Fruit fly (Drosophila melanogaster) whole organism, embryonic: ENCODE measurements around the gene CG12009.

ENCODE experiments used
- ATbp ChIP-seq: fragments of 200-800 bp; sonication (Bioruptor generic); optimal IDR thresholded peaks from 2 replicates; lab custom pipeline; 2017; ENCODE audit warnings: missing biosample characterization, mild to moderate bottlenecking, missing genetic modification characterization, missing genetic modification reagents
- Ada2b ChIP-seq: fragments of 200-800 bp; sonication (Bioruptor generic); IDR thresholded peaks from 2 replicates; pipeline ENCODE4 v1.3.6; 2022; ENCODE audit warnings: missing biosample characterization, missing genetic modification characterization
- CG10654 ChIP-seq: fragments of 200-800 bp; sonication (Bioruptor generic); optimal IDR thresholded peaks from 2 replicates; lab custom pipeline; 2016; ENCODE audit warnings: missing biosample characterization, missing genetic modification characterization
- CG12299 ChIP-seq: fragments of 200-800 bp; sonication (Bioruptor generic); optimal IDR thresholded peaks from 2 replicates; lab custom pipeline; 2018; ENCODE audit warnings: missing biosample characterization, mild to moderate bottlenecking, missing genetic modification characterization
- CG1233 ChIP-seq: fragments of 200-800 bp; sonication (Bioruptor generic); optimal IDR thresholded peaks from 4 replicates; lab custom pipeline; 2018; ENCODE audit warnings: missing biosample characterization, mild to moderate bottlenecking, missing genetic modification characterization
- CG14860 ChIP-seq: fragments of 200-800 bp; sonication (Bioruptor generic); IDR thresholded peaks from 3 replicates; pipeline ENCODE4 v1.3.6; 2022; ENCODE audit warnings: missing biosample characterization, missing genetic modification characterization; ENCODE audit not compliant: partially characterized antibody
- CG17328 ChIP-seq: fragments of 200-800 bp; sonication (Bioruptor generic); IDR thresholded peaks from 2 replicates; pipeline ENCODE4 v1.3.6; 2022; ENCODE audit warnings: missing biosample characterization, missing genetic modification characterization
- CG17568 ChIP-seq: fragments of 200-800 bp; sonication (Bioruptor generic); optimal IDR thresholded peaks from 2 replicates; lab custom pipeline; 2018; ENCODE audit warnings: missing biosample characterization, mild to moderate bottlenecking, missing genetic modification characterization, moderate library complexity
- CG17912 ChIP-seq: fragments of 200-800 bp; sonication (Bioruptor generic); optimal IDR thresholded peaks from 2 replicates; lab custom pipeline; 2018; ENCODE audit warnings: missing biosample characterization, mild to moderate bottlenecking, missing genetic modification characterization
- CG1832 ChIP-seq: fragments of 200-800 bp; sonication (Bioruptor generic); optimal IDR thresholded peaks from 2 replicates; lab custom pipeline; 2017; ENCODE audit warnings: missing biosample characterization, mild to moderate bottlenecking, missing genetic modification characterization, inconsistent platforms
- CG2120 ChIP-seq: fragments of 200-800 bp; sonication (Bioruptor generic); optimal IDR thresholded peaks from 3 replicates; lab custom pipeline; 2016; ENCODE audit warnings: missing biosample characterization, missing genetic modification characterization
- CG2712 ChIP-seq: fragments of 200-800 bp; optimal IDR thresholded peaks from 3 replicates; lab custom pipeline; 2019; ENCODE audit warnings: missing biosample characterization, mild to moderate bottlenecking, missing genetic modification characterization, moderate library complexity
- CG32767 ChIP-seq: fragments of 200-800 bp; sonication (Bioruptor generic); IDR thresholded peaks from 2 replicates; pipeline ENCODE4 v1.3.6; 2022; ENCODE audit warnings: missing biosample characterization, missing genetic modification characterization
- CG3281 ChIP-seq: fragments of 200-800 bp; sonication (Bioruptor generic); optimal IDR thresholded peaks from 3 replicates; lab custom pipeline; 2017; ENCODE audit warnings: missing biosample characterization, mild to moderate bottlenecking, missing genetic modification characterization
- CG3838 ChIP-seq: fragments of 200-800 bp; sonication (Bioruptor generic); optimal IDR thresholded peaks from 3 replicates; lab custom pipeline; 2016; ENCODE audit warnings: missing biosample characterization, missing genetic modification characterization
- CG4328 ChIP-seq: fragments of 200-800 bp; sonication (Bioruptor generic); optimal IDR thresholded peaks from 3 replicates; lab custom pipeline; 2017; ENCODE audit warnings: missing biosample characterization, missing genetic modification reagents, missing genetic modification characterization
- CG6254 ChIP-seq: fragments of 200-800 bp; sonication (Bioruptor generic); optimal IDR thresholded peaks from 3 replicates; lab custom pipeline; 2017; ENCODE audit warnings: mild to moderate bottlenecking, missing biosample characterization, missing genetic modification reagents, missing genetic modification characterization
- CG6272 ChIP-seq: fragments of 200-800 bp; sonication (Bioruptor generic); IDR thresholded peaks from 2 replicates; pipeline ENCODE4 v1.3.6; 2022; ENCODE audit warnings: missing biosample characterization, missing genetic modification characterization
- CG7271 ChIP-seq: fragments of 200-800 bp; sonication (Bioruptor generic); optimal IDR thresholded peaks from 2 replicates; lab custom pipeline; 2018; ENCODE audit warnings: missing biosample characterization, mild to moderate bottlenecking, missing genetic modification characterization, moderate library complexity
- CG9727 ChIP-seq: fragments of 200-800 bp; sonication (Bioruptor generic); optimal IDR thresholded peaks from 3 replicates; lab custom pipeline; 2017; ENCODE audit warnings: missing biosample characterization, mild to moderate bottlenecking, missing genetic modification characterization
- CkIIα-i1 ChIP-seq: fragments of 200-800 bp; sonication (Bioruptor generic); IDR thresholded peaks from 2 replicates; pipeline ENCODE4 v1.3.6; 2022; ENCODE audit warnings: missing biosample characterization, missing genetic modification characterization
- Doc3 ChIP-seq: fragments of 200-800 bp; sonication (Bioruptor generic); IDR thresholded peaks from 3 replicates; pipeline ENCODE4 v1.3.6; 2022; ENCODE audit warnings: missing biosample characterization, missing genetic modification characterization; ENCODE audit not compliant: partially characterized antibody
- E2f1 ChIP-seq: fragments of 200-800 bp; sonication (Bioruptor generic); IDR thresholded peaks from 2 replicates; pipeline ENCODE4 v1.3.6; 2022; ENCODE audit warnings: missing biosample characterization, missing genetic modification characterization
- Ets97D ChIP-seq: fragments of 200-800 bp; sonication (Bioruptor generic); optimal IDR thresholded peaks from 3 replicates; lab custom pipeline; 2016; ENCODE audit warnings: missing biosample characterization, missing genetic modification characterization
- Gsc ChIP-seq: fragments of 200-800 bp; sonication (Bioruptor generic); IDR thresholded peaks from 2 replicates; pipeline ENCODE4 v1.3.6; 2022; ENCODE audit warnings: missing biosample characterization, missing genetic modification characterization
- HLH54F ChIP-seq: fragments of 200-800 bp; sonication (Bioruptor generic); optimal IDR thresholded peaks from 3 replicates; lab custom pipeline; 2016; ENCODE audit warnings: missing biosample characterization, missing genetic modification characterization
- Hr3 ChIP-seq: fragments of 200-800 bp; sonication (Bioruptor generic); optimal IDR thresholded peaks from 3 replicates; lab custom pipeline; 2016; ENCODE audit warnings: missing biosample characterization, missing genetic modification characterization
- Hr39 ChIP-seq: fragments of >200 bp; optimal IDR thresholded peaks from 2 replicates; lab custom pipeline; 2017
- Myb ChIP-seq: fragments of 200-800 bp; sonication (Bioruptor generic); optimal IDR thresholded peaks from 2 replicates; lab custom pipeline; 2016; ENCODE audit warnings: missing biosample characterization, missing genetic modification characterization
- NC2β ChIP-seq: fragments of 200-800 bp; sonication (Bioruptor generic); optimal IDR thresholded peaks from 2 replicates; lab custom pipeline; 2016; ENCODE audit warnings: missing biosample characterization, missing genetic modification characterization
- NFAT ChIP-seq: fragments of 200-800 bp; sonication (Bioruptor generic); IDR thresholded peaks from 2 replicates; pipeline ENCODE4 v1.3.6; 2022; ENCODE audit warnings: missing biosample characterization, missing genetic modification characterization
- Opbp ChIP-seq: fragments of 200-800 bp; sonication (Bioruptor generic); IDR thresholded peaks from 3 replicates; pipeline ENCODE4 v1.3.6; 2022; ENCODE audit warnings: missing biosample characterization, missing genetic modification characterization; ENCODE audit not compliant: partially characterized antibody
- Poxn ChIP-seq: fragments of 200-800 bp; sonication (Bioruptor generic); IDR thresholded peaks from 2 replicates; pipeline ENCODE4 v1.3.6; 2022; ENCODE audit warnings: missing biosample characterization, missing genetic modification characterization
- Ptx1 ChIP-seq: fragments of 200-800 bp; sonication (Bioruptor generic); IDR thresholded peaks from 2 replicates; pipeline ENCODE4 v1.3.6; 2022; ENCODE audit warnings: missing biosample characterization, missing genetic modification characterization
- Rfx ChIP-seq: fragments of 200-800 bp; sonication (Bioruptor generic); IDR thresholded peaks from 2 replicates; pipeline ENCODE4 v1.3.6; 2022; ENCODE audit warnings: missing biosample characterization, missing genetic modification characterization
- Side ChIP-seq: fragments of 200-800 bp; sonication (Bioruptor generic); optimal IDR thresholded peaks from 2 replicates; lab custom pipeline; 2016; ENCODE audit warnings: missing biosample characterization, missing genetic modification characterization
- Stat92E ChIP-seq, 3 experiments: fragments of >200 bp in 2 of 3; fragments of 200-800 bp in 1 of 3; sonication (Bioruptor generic) in 1 of 3; optimal IDR thresholded peaks; 2 replicates each; lab custom pipeline; 2017 to 2019; ENCODE audit warnings: missing biosample characterization in 3 of 3, missing genetic modification characterization in 3 of 3, mild to moderate bottlenecking in 1 of 3, moderate library complexity in 1 of 3
- Vsx1 ChIP-seq: fragments of 200-800 bp; sonication (Bioruptor generic); optimal IDR thresholded peaks from 2 replicates; lab custom pipeline; 2017; ENCODE audit warnings: missing biosample characterization, mild to moderate bottlenecking, missing genetic modification characterization, missing genetic modification reagents
- chm ChIP-seq: fragments of 200-800 bp; sonication (Bioruptor generic); IDR thresholded peaks from 2 replicates; pipeline ENCODE4 v1.3.6; 2022; ENCODE audit warnings: missing biosample characterization, missing genetic modification characterization
- fu2 ChIP-seq: fragments of 200-800 bp; sonication (Bioruptor generic); optimal IDR thresholded peaks from 2 replicates; lab custom pipeline; 2016; ENCODE audit warnings: missing biosample characterization, missing genetic modification characterization
- hkb ChIP-seq, 2 experiments: fragments of 200-800 bp in 1 of 2; fragments of >200 bp in 1 of 2; sonication (Bioruptor generic) in 1 of 2; IDR thresholded peaks in 1 of 2; optimal IDR thresholded peaks in 1 of 2; 2 replicates each; pipeline versions ENCODE4 v1.3.6 to Lab custom; 2017 to 2022; ENCODE audit warnings: missing biosample characterization in 1 of 2, missing genetic modification characterization in 1 of 2
- hth ChIP-seq: fragments of >200 bp; optimal IDR thresholded peaks from 2 replicates; lab custom pipeline; 2017; ENCODE audit warnings: inconsistent platforms
- jigr1 ChIP-seq: fragments of 200-800 bp; sonication (Bioruptor generic); IDR thresholded peaks from 3 replicates; pipeline ENCODE4 v1.3.6; 2022; ENCODE audit warnings: missing biosample characterization, missing genetic modification characterization
- lmd ChIP-seq: fragments of 200-800 bp; sonication (Bioruptor generic); IDR thresholded peaks from 2 replicates; pipeline ENCODE4 v1.3.6; 2022; ENCODE audit warnings: missing biosample characterization, missing genetic modification characterization
- maf-S ChIP-seq: fragments of 200-800 bp; sonication (Bioruptor generic); optimal IDR thresholded peaks from 2 replicates; lab custom pipeline; 2016; ENCODE audit warnings: missing biosample characterization, missing genetic modification characterization
- run ChIP-seq: fragments of 200-800 bp; sonication (Bioruptor generic); optimal IDR thresholded peaks from 3 replicates; lab custom pipeline; 2018; ENCODE audit warnings: missing biosample characterization, mild to moderate bottlenecking, missing genetic modification characterization
- scrt ChIP-seq: fragments of 200-800 bp; sonication (Bioruptor generic); optimal IDR thresholded peaks from 2 replicates; lab custom pipeline; 2018; ENCODE audit warnings: missing biosample characterization, mild to moderate bottlenecking, missing genetic modification characterization, moderate library complexity
- seq ChIP-seq: fragments of 200-800 bp; sonication (Bioruptor generic); IDR thresholded peaks from 2 replicates; pipeline ENCODE4 v1.3.6; 2022; ENCODE audit warnings: missing biosample characterization, missing genetic modification characterization
- sug ChIP-seq: fragments of 200-800 bp; optimal IDR thresholded peaks from 2 replicates; lab custom pipeline; 2019; ENCODE audit warnings: missing biosample characterization, mild to moderate bottlenecking, missing genetic modification characterization, moderate library complexity
- wdn ChIP-seq: fragments of 200-800 bp; sonication (Bioruptor generic); IDR thresholded peaks from 2 replicates; pipeline ENCODE4 v1.3.6; 2022; ENCODE audit warnings: missing biosample characterization, missing genetic modification characterization
- z ChIP-seq: fragments of 200-800 bp; sonication (Bioruptor generic); IDR thresholded peaks from 3 replicates; pipeline ENCODE4 v1.3.6; 2022; ENCODE audit warnings: missing biosample characterization, missing genetic modification characterization

CG12009 gene

DNA sequence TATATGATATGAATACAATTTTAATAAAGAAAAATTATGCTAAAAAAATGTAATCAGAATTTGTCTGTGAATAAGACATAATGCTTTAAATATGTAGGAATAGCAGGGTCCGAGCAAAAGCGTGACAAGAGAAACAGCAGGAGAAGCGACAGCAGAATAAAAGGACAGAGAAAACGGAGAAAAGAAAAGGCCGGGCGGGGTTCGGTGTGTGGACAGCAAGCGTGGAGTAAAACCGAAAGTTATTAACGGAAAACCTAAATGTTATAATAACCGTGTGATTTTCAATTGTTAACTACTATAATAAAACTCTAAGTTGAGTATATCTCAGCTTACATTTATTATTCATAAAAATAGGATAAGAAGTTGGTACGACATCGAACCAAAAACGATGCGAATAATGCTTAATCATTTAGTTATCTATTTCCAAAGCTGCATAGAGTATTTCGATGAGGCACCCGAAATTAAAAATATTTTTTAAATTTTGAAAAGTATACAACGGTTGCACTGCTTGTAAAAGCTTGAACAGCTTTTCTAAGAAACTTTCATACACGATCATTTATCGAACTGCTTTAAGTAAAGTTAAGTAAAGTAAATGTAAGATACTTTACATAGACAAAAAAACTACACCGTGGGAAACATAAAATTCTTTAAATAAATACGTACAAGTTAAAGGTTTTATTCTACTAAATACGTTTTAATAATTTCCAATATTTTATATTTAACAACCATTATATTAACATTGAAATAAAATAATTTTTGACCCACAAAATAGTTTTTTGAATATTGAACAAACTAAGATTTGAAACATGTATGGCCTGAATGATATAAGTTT lies 39.4 kb upstream of the CG12009 start:
- TF ChIP-seq fu2 (GFP tag; lab: Kevin White, UChicago): no peak
- no peak for TF ChIP-seq lmd (GFP tag; lab: Robert Waterston, UW)
- TF ChIP-seq Stat92E (GFP tag; optimal IDR thresholded peaks at IDR 0.05; lab: Kevin White, UChicago): no peak
- no peak for TF ChIP-seq Ets97D
- no peak for TF ChIP-seq E2f1 (GFP tag; lab: Robert Waterston, UW)
- TF ChIP-seq Ada2b: no peak
- no peak for TF ChIP-seq Vsx1 (GFP tag; lab: Kevin White, UChicago)
- TF ChIP-seq Gsc: no peak
- TF ChIP-seq CG32767 (GFP tag; lab: Robert Waterston, UW): no peak
- TF ChIP-seq Side: no peak
- TF ChIP-seq CG9727 (GFP tag; lab: Kevin White, UChicago): no peak
- TF ChIP-seq scrt (GFP tag; lab: Kevin White, UChicago): no peak
- no peak for TF ChIP-seq Ptx1 (GFP tag; lab: Robert Waterston, UW)
- TF ChIP-seq Rfx (GFP tag; lab: Robert Waterston, UW): no peak
- TF ChIP-seq maf-S (GFP tag; lab: Kevin White, UChicago): no peak
- no peak for TF ChIP-seq CG2120 (GFP tag; lab: Kevin White, UChicago)
- no peak for TF ChIP-seq seq
- no peak for TF ChIP-seq Poxn (GFP tag; lab: Robert Waterston, UW)
- TF ChIP-seq CG4328 (GFP tag; lab: Kevin White, UChicago): no peak
- no peak for TF ChIP-seq CG10654 (GFP tag; lab: Kevin White, UChicago)
- no peak for TF ChIP-seq CG1233 (GFP tag; lab: Kevin White, UChicago)
- no peak for TF ChIP-seq Opbp
- no peak for TF ChIP-seq CG12299 (tag; lab: Kevin White, UChicago)
- TF ChIP-seq NFAT (GFP tag; lab: Robert Waterston, UW): no peak
- no peak for TF ChIP-seq chm (GFP tag; lab: Robert Waterston, UW)
- no peak for TF ChIP-seq CG1832 (GFP tag; lab: Kevin White, UChicago)
- no peak for TF ChIP-seq CG3838 (GFP tag; lab: Kevin White, UChicago)
- no peak for TF ChIP-seq Hr3 (GFP tag; lab: Kevin White, UChicago)
- no peak for TF ChIP-seq CG6254 (GFP tag; lab: Kevin White, UChicago)
- TF ChIP-seq Myb: peak; percentile 94
- TF ChIP-seq hth (lab: Kevin White, UChicago): no peak
- TF ChIP-seq CG3281 (GFP tag; lab: Kevin White, UChicago): no peak
- no peak for TF ChIP-seq wdn (GFP tag; lab: Robert Waterston, UW)
- peak; percentile 22 for TF ChIP-seq CG2712 (tag; lab: Kevin White, UChicago)
- TF ChIP-seq z (GFP tag; lab: Robert Waterston, UW): no peak
- TF ChIP-seq run (tag; lab: Kevin White, UChicago): no peak
- TF ChIP-seq CG7271 (tag; lab: Kevin White, UChicago): no peak
- TF ChIP-seq Doc3 (GFP tag; lab: Robert Waterston, UW): no peak
- TF ChIP-seq CG17912 (GFP tag; lab: Kevin White, UChicago): no peak
- TF ChIP-seq CkIIα-i1: no peak
- TF ChIP-seq ATbp (GFP tag; lab: Kevin White, UChicago): no peak
- TF ChIP-seq CG14860: no peak
- no peak for TF ChIP-seq jigr1 (GFP tag; lab: Robert Waterston, UW)
- TF ChIP-seq hkb (optimal IDR thresholded peaks at IDR 0.05; lab: Kevin White, UChicago): no peak
- TF ChIP-seq hkb (GFP tag; IDR thresholded peaks at IDR 0.05; lab: Robert Waterston, UW): no peak
- no peak for TF ChIP-seq CG17328
- TF ChIP-seq HLH54F (GFP tag; lab: Kevin White, UChicago): no peak
- no peak for TF ChIP-seq CG6272 (GFP tag; lab: Robert Waterston, UW)
- no peak for TF ChIP-seq sug (tag; lab: Kevin White, UChicago)
- no peak for TF ChIP-seq Hr39
- no peak for TF ChIP-seq NC2β (GFP tag; lab: Kevin White, UChicago)
- TF ChIP-seq CG17568 (GFP tag; lab: Kevin White, UChicago): no peak
